Worm (Caenorhabditis elegans) whole organism, dauer: ENCODE data around the gene fbxa-214.
"Not testable (repeated sequence)": the region's sequence is repeated elsewhere in the genome, so short reads cannot be mapped to it uniquely, and the experiment has no call there.

Experiments used
- unc-62 ChIP-seq: sonication (generic microtip); optimal IDR thresholded peaks from 2 replicates; lab custom pipeline; 2017; ENCODE audit warnings: missing biosample characterization, missing genetic modification reagents, missing genetic modification characterization

Gene fbxa-214

ce11 chrV:6069968-6070367 is at the start of gene fbxa-214:
Gene fbxa-214 (minus strand): TSS chrV:6070068.
- not testable (repeated sequence) for TF ChIP-seq unc-62 (GFP tag; lab: Kevin White, UChicago)

- no peak for TF ChIP-seq unc-62 (GFP tag; lab: Kevin White, UChicago)
These were observed 47.1 kb upstream of the fbxa-214 start for ce11 chrV:6117013-6117412.

ce11 chrV:6112823-6113222 is 43.0 kb upstream of the fbxa-214 start, which contains the start of gene F17A9.5:
Gene F17A9.5 (minus strand): TSS chrV:6112997.
- TF ChIP-seq unc-62 (GFP tag; lab: Kevin White, UChicago) = no peak

ce11 chrV:6110533-6110932 is 40.7 kb upstream of the fbxa-214 start, which contains the start of gene F17A9.4:
Gene F17A9.4 (minus strand): TSS chrV:6110629.
- no peak for TF ChIP-seq unc-62 (GFP tag; lab: Kevin White, UChicago)

- TF ChIP-seq unc-62 (GFP tag; lab: Kevin White, UChicago) = no peak
These were observed 37.6 kb upstream of the fbxa-214 start, which contains the start of gene cwf-19L1 for ce11 chrV:6107474-6107873. Gene cwf-19L1 (plus strand): TSS chrV:6107828.

ce11 chrV:6105374-6105773 is 35.5 kb upstream of the fbxa-214 start, which contains the start of gene atf-8:
Gene atf-8 (plus strand): TSS chrV:6105607.
- no peak for TF ChIP-seq unc-62 (GFP tag; lab: Kevin White, UChicago)

ce11 chrV:6103429-6103828 is 33.6 kb upstream of the fbxa-214 start, which contains the start of gene Y38A10A.11:
Gene Y38A10A.11 (minus strand): TSS chrV:6103529.
- no peak for TF ChIP-seq unc-62 (GFP tag; lab: Kevin White, UChicago)

ce11 chrV:6101243-6101898 is 31.5 kb upstream of the fbxa-214 start:
- TF ChIP-seq unc-62 (GFP tag; lab: Kevin White, UChicago) = no peak

- no peak for TF ChIP-seq unc-62 (GFP tag; lab: Kevin White, UChicago)
These were observed 30.7 kb upstream of the fbxa-214 start, which contains the start of gene crt-1 for ce11 chrV:6100492-6101004. Gene crt-1 (minus strand): TSS chrV:6100542.

ce11 chrV:6099634-6100033 is 29.8 kb upstream of the fbxa-214 start:
- no peak for TF ChIP-seq unc-62 (GFP tag; lab: Kevin White, UChicago)

ce11 chrV:6098755-6099155 is 28.9 kb upstream of the fbxa-214 start:
- TF ChIP-seq unc-62 (GFP tag; lab: Kevin White, UChicago) = no peak

- TF ChIP-seq unc-62 (GFP tag; lab: Kevin White, UChicago) = no peak
These were observed 26.8 kb upstream of the fbxa-214 start, which contains the start of gene smut-1 for ce11 chrV:6096559-6097155. Gene smut-1 (plus strand): TSS chrV:6097105.

- no peak for TF ChIP-seq unc-62 (GFP tag; lab: Kevin White, UChicago)
These were observed 26.0 kb upstream of the fbxa-214 start, which contains the start of gene Y38A10A.7 for ce11 chrV:6095829-6096228. Gene Y38A10A.7 (plus strand): TSS chrV:6096197.

- no peak for TF ChIP-seq unc-62 (GFP tag; lab: Kevin White, UChicago)
These were observed 2.8 kb downstream of the fbxa-214 start, which contains the start of gene srh-10 for ce11 chrV:6067112-6067511. Gene srh-10 (minus strand): TSS chrV:6067140.

- TF ChIP-seq unc-62 (GFP tag; lab: Kevin White, UChicago) = no peak
These were observed 6.5 kb downstream of the fbxa-214 start, which contains the start of gene Y38A10A.2 for ce11 chrV:6063330-6063729. Gene Y38A10A.2 (minus strand): TSS chrV:6063430.

- no peak for TF ChIP-seq unc-62 (GFP tag; lab: Kevin White, UChicago)
These were observed 14.6 kb downstream of the fbxa-214 start, which contains the start of gene srd-20 for ce11 chrV:6055289-6055688. Gene srd-20 (plus strand): TSS chrV:6055589.
